Worm (Caenorhabditis elegans): ENCODE results near the gene hif-1.

DNA sequence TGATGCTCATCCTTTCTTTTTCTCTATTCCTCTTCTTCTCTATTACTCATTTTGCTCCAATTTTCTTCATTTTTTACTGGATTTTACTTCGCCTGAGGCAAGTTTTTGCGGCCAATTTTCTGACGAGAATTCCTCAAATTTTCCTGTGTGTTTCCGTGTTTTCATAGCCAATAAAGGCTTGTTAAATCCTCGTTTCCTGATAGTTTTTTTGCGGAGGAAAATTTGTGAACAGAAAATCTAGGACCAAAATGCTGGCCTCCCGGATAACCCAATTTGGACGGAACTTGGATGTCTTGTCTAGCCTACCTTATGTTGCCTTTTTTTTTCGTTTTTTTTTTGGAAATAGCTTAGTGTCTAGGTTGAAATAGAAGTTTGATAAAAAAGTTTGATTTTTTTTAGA is 33.4 kb downstream of the hif-1 start:
- TF ChIP-seq aly-2 (tag; optimal IDR thresholded peaks at IDR 0.05) = no peak
- no peak for TF ChIP-seq unc-62 (GFP tag; optimal IDR thresholded peaks at IDR 0.05)
- no peak for TF ChIP-seq nhr-25 (tag; optimal IDR thresholded peaks at IDR 0.05)
- no peak for TF ChIP-seq nhr-237 (tag; optimal IDR thresholded peaks at IDR 0.05)
- no peak for TF ChIP-seq ztf-1 (GFP tag; conservative IDR thresholded peaks at IDR 0.05)
- no peak for TF ChIP-seq snpc-4 (tag; optimal IDR thresholded peaks at IDR 0.05)
- TF ChIP-seq ZK546.5 (tag; optimal IDR thresholded peaks at IDR 0.05) = no peak
- TF ChIP-seq nhr-12 (tag; optimal IDR thresholded peaks at IDR 0.05) = no peak
- TF ChIP-seq nhr-77 (tag; optimal IDR thresholded peaks at IDR 0.05) = no peak
- no peak for TF ChIP-seq elt-3 (tag; optimal IDR thresholded peaks at IDR 0.05)

Data from whole organism, L2 larva.